Fruit fly (Drosophila melanogaster) whole organism, pupa: Measurements from ENCODE around the gene eIF1.

Source experiments
- CG10348 ChIP-seq: fragments of 200-800 bp; sonication (Bioruptor generic); IDR thresholded peaks from 2 replicates; pipeline ENCODE4 v1.3.6; 2022; ENCODE audit warnings: missing biosample characterization, missing genetic modification characterization
- CG12605 ChIP-seq: fragments of 200-800 bp; sonication (Bioruptor generic); IDR thresholded peaks from 2 replicates; pipeline ENCODE4 v1.3.6; 2022; ENCODE audit warnings: missing biosample characterization, missing genetic modification characterization
- CG13204 ChIP-seq: fragments of 200-800 bp; sonication (Bioruptor generic); optimal IDR thresholded peaks from 2 replicates; lab custom pipeline; 2018; ENCODE audit warnings: missing biosample characterization, mild to moderate bottlenecking, missing genetic modification characterization, moderate library complexity
- CG14655 ChIP-seq: fragments of 200-800 bp; sonication (Bioruptor generic); optimal IDR thresholded peaks from 3 replicates; lab custom pipeline; 2017; ENCODE audit warnings: mild to moderate bottlenecking, missing biosample characterization, missing genetic modification reagents, missing genetic modification characterization
- CG4496 ChIP-seq: fragments of 200-800 bp; sonication (Bioruptor generic); IDR thresholded peaks from 3 replicates; pipeline ENCODE4 v1.3.6; 2022; ENCODE audit warnings: missing biosample characterization, missing genetic modification characterization
- CG8159 ChIP-seq: fragments of 200-800 bp; sonication (Bioruptor generic); optimal IDR thresholded peaks from 3 replicates; lab custom pipeline; 2018; ENCODE audit warnings: missing biosample characterization, mild to moderate bottlenecking, missing genetic modification characterization, moderate library complexity
- CG8301 ChIP-seq: fragments of 200-800 bp; sonication (Bioruptor generic); optimal IDR thresholded peaks from 2 replicates; lab custom pipeline; 2018; ENCODE audit warnings: missing biosample characterization, mild to moderate bottlenecking, missing genetic modification characterization
- D1 ChIP-seq: fragments of 200-800 bp; sonication (Bioruptor generic); optimal IDR thresholded peaks from 2 replicates; lab custom pipeline; 2018; ENCODE audit warnings: missing biosample characterization, mild to moderate bottlenecking, missing genetic modification characterization, moderate library complexity
- EcR ChIP-seq: fragments of 200-800 bp; sonication (Bioruptor generic); optimal IDR thresholded peaks from 3 replicates; lab custom pipeline; 2019; ENCODE audit warnings: missing biosample characterization, missing genetic modification characterization, mild to moderate bottlenecking, moderate library complexity, missing genetic modification reagents
- Pif1A ChIP-seq: fragments of 200-800 bp; sonication (Bioruptor generic); optimal IDR thresholded peaks from 3 replicates; lab custom pipeline; 2016; ENCODE audit warnings: missing biosample characterization, missing genetic modification characterization
- Pif1B ChIP-seq: fragments of 200-800 bp; sonication (Bioruptor generic); optimal IDR thresholded peaks from 3 replicates; lab custom pipeline; 2016; ENCODE audit warnings: missing biosample characterization, missing genetic modification characterization
- fd96Ca ChIP-seq: fragments of 200-800 bp; sonication (Bioruptor generic); IDR thresholded peaks from 3 replicates; pipeline ENCODE4 v1.3.6; 2022; ENCODE audit warnings: missing biosample characterization, missing genetic modification characterization
- rn ChIP-seq: fragments of 200-800 bp; sonication (Bioruptor generic); IDR thresholded peaks from 2 replicates; pipeline ENCODE4 v1.3.6; 2022; ENCODE audit warnings: missing biosample characterization, missing genetic modification characterization

dm6 chr3L:3205349-3205748 lies 17.8 kb upstream of the eIF1 start, which contains the start of gene CG32277:
- TF ChIP-seq CG10348 (GFP tag; lab: Robert Waterston, UW) (no peak), CG13204 (no peak), Pif1A (no peak), CG8159 (tag; lab: Kevin White, UChicago) (no peak), CG14655 (GFP tag; lab: Kevin White, UChicago) (no peak), Pif1B (GFP tag; lab: Kevin White, UChicago) (no peak), rn (no peak), D1 (no peak), CG8301 (tag; lab: Kevin White, UChicago) (no peak), fd96Ca (GFP tag; lab: Robert Waterston, UW) (no peak), CG4496 (GFP tag; lab: Robert Waterston, UW) (no peak), EcR (GFP tag; lab: Kevin White, UChicago) (no peak), CG12605 (GFP tag; lab: Robert Waterston, UW) (no peak)
